Fruit fly (Drosophila melanogaster) whole organism, embryonic: ENCODE data around the gene sob.

Source experiments
- Atf3 ChIP-seq: fragments of 200-800 bp; sonication (Bioruptor generic); optimal IDR thresholded peaks from 3 replicates; lab custom pipeline; 2016; ENCODE audit warnings: missing biosample characterization, missing genetic modification characterization
- B-H1 ChIP-seq: fragments of 200-800 bp; sonication (Bioruptor generic); IDR thresholded peaks from 3 replicates; pipeline ENCODE4 v1.3.6; 2022; ENCODE audit warnings: missing biosample characterization, missing genetic modification characterization
- CG12155 ChIP-seq: fragments of 200-800 bp; sonication (Bioruptor generic); optimal IDR thresholded peaks from 3 replicates; lab custom pipeline; 2016; ENCODE audit warnings: missing biosample characterization, missing genetic modification characterization
- CG12219 ChIP-seq: fragments of 200-800 bp; sonication (Bioruptor generic); optimal IDR thresholded peaks from 3 replicates; lab custom pipeline; 2018; ENCODE audit warnings: missing biosample characterization, mild to moderate bottlenecking, missing genetic modification characterization
- CG13287 ChIP-seq: fragments of 200-800 bp; sonication (Bioruptor generic); IDR thresholded peaks from 2 replicates; pipeline ENCODE4 v1.3.6; 2022; ENCODE audit warnings: missing biosample characterization, missing genetic modification characterization; ENCODE audit not compliant: partially characterized antibody
- CG13296 ChIP-seq: fragments of 200-800 bp; sonication (Bioruptor generic); optimal IDR thresholded peaks from 3 replicates; lab custom pipeline; 2018; ENCODE audit warnings: missing biosample characterization, mild to moderate bottlenecking, missing genetic modification characterization
- CG15011 ChIP-seq: fragments of 200-800 bp; sonication (Bioruptor generic); optimal IDR thresholded peaks from 3 replicates; lab custom pipeline; 2018; ENCODE audit warnings: missing biosample characterization, mild to moderate bottlenecking, missing genetic modification characterization
- CG1529 ChIP-seq: fragments of 200-800 bp; sonication (Bioruptor generic); optimal IDR thresholded peaks from 3 replicates; lab custom pipeline; 2018; ENCODE audit warnings: missing biosample characterization, missing genetic modification characterization
- CG1602 ChIP-seq: fragments of 200-800 bp; sonication (Bioruptor generic); optimal IDR thresholded peaks from 3 replicates; lab custom pipeline; 2016; ENCODE audit warnings: missing biosample characterization, missing genetic modification characterization
- CG16813 ChIP-seq: fragments of 200-800 bp; sonication (Bioruptor generic); IDR thresholded peaks from 3 replicates; pipeline ENCODE4 v1.3.6; 2022; ENCODE audit warnings: missing biosample characterization, missing genetic modification characterization; ENCODE audit not compliant: partially characterized antibody
- CG17385 ChIP-seq: fragments of 200-800 bp; sonication (Bioruptor generic); optimal IDR thresholded peaks from 3 replicates; lab custom pipeline; 2018; ENCODE audit warnings: missing biosample characterization, mild to moderate bottlenecking, missing genetic modification characterization
- CG17568 ChIP-seq: fragments of 200-800 bp; sonication (Bioruptor generic); optimal IDR thresholded peaks from 2 replicates; lab custom pipeline; 2018; ENCODE audit warnings: missing biosample characterization, mild to moderate bottlenecking, missing genetic modification characterization, moderate library complexity
- CG18599 ChIP-seq: fragments of 200-800 bp; sonication (Bioruptor generic); optimal IDR thresholded peaks from 3 replicates; lab custom pipeline; 2017; ENCODE audit warnings: missing biosample characterization, missing genetic modification characterization, mild to moderate bottlenecking, moderate library complexity, missing genetic modification reagents
- CG2712 ChIP-seq: fragments of 200-800 bp; optimal IDR thresholded peaks from 3 replicates; lab custom pipeline; 2019; ENCODE audit warnings: missing biosample characterization, mild to moderate bottlenecking, missing genetic modification characterization, moderate library complexity
- CG3163 ChIP-seq: fragments of 200-800 bp; sonication (Bioruptor generic); optimal IDR thresholded peaks from 3 replicates; lab custom pipeline; 2016; ENCODE audit warnings: missing biosample characterization, missing genetic modification characterization
- CG3407 ChIP-seq: fragments of 200-800 bp; sonication (Bioruptor generic); optimal IDR thresholded peaks from 2 replicates; lab custom pipeline; 2018; ENCODE audit warnings: missing biosample characterization, mild to moderate bottlenecking, missing genetic modification characterization
- CG34422 ChIP-seq: fragments of 200-800 bp; sonication (Bioruptor generic); IDR thresholded peaks from 3 replicates; pipeline ENCODE4 v1.3.6; 2022; ENCODE audit warnings: missing biosample characterization, missing genetic modification characterization
- CG3838 ChIP-seq: fragments of 200-800 bp; sonication (Bioruptor generic); optimal IDR thresholded peaks from 3 replicates; lab custom pipeline; 2016; ENCODE audit warnings: missing biosample characterization, missing genetic modification characterization
- CG43689 ChIP-seq: fragments of 200-800 bp; sonication (Bioruptor generic); IDR thresholded peaks from 2 replicates; pipeline ENCODE4 v1.3.6; 2022; ENCODE audit warnings: missing biosample characterization, missing genetic modification characterization
- CG7271 ChIP-seq: fragments of 200-800 bp; sonication (Bioruptor generic); optimal IDR thresholded peaks from 2 replicates; lab custom pipeline; 2018; ENCODE audit warnings: missing biosample characterization, mild to moderate bottlenecking, missing genetic modification characterization, moderate library complexity
- HLH3B ChIP-seq: fragments of 200-800 bp; sonication (Bioruptor generic); IDR thresholded peaks from 2 replicates; pipeline ENCODE4 v1.3.6; 2022; ENCODE audit warnings: missing biosample characterization, missing genetic modification characterization
- Hey ChIP-seq: fragments of 200-800 bp; sonication (Bioruptor generic); optimal IDR thresholded peaks from 3 replicates; lab custom pipeline; 2018; ENCODE audit warnings: missing biosample characterization, mild to moderate bottlenecking, missing genetic modification characterization
- Jarid2 ChIP-seq: fragments of 200-800 bp; sonication (Bioruptor generic); optimal IDR thresholded peaks from 3 replicates; lab custom pipeline; 2017; ENCODE audit warnings: mild to moderate bottlenecking, missing biosample characterization, missing genetic modification reagents, missing genetic modification characterization
- MTF-1 ChIP-seq: fragments of 200-800 bp; sonication (Bioruptor generic); optimal IDR thresholded peaks from 2 replicates; lab custom pipeline; 2018; ENCODE audit warnings: missing biosample characterization, mild to moderate bottlenecking, missing genetic modification characterization, borderline replicate concordance
- NC2α ChIP-seq: fragments of 200-800 bp; sonication (Bioruptor generic); optimal IDR thresholded peaks from 2 replicates; lab custom pipeline; 2016; ENCODE audit warnings: missing biosample characterization, missing genetic modification characterization
- Oaz ChIP-seq: fragments of 200-800 bp; sonication (Bioruptor generic); IDR thresholded peaks from 2 replicates; pipeline ENCODE4 v1.3.6; 2022; ENCODE audit warnings: missing biosample characterization, missing genetic modification characterization
- abd-A ChIP-seq: fragments of 200-800 bp; sonication (Bioruptor generic); optimal IDR thresholded peaks from 3 replicates; lab custom pipeline; 2019; ENCODE audit warnings: missing biosample characterization, mild to moderate bottlenecking, missing genetic modification characterization, moderate library complexity
- bbx ChIP-seq: fragments of 200-800 bp; sonication (Bioruptor generic); IDR thresholded peaks from 2 replicates; pipeline ENCODE4 v1.3.6; 2022; ENCODE audit warnings: missing biosample characterization, missing genetic modification characterization; ENCODE audit not compliant: partially characterized antibody
- bowl ChIP-seq: fragments of 200-800 bp; sonication (Bioruptor generic); IDR thresholded peaks from 2 replicates; pipeline ENCODE4 v1.3.6; 2022; ENCODE audit warnings: missing biosample characterization, missing genetic modification characterization
- cad ChIP-seq: fragments of >200 bp; optimal IDR thresholded peaks from 2 replicates; lab custom pipeline; 2017; ENCODE audit warnings: missing biosample characterization, missing genetic modification characterization
- cas ChIP-seq: fragments of 200-800 bp; sonication (Bioruptor generic); IDR thresholded peaks from 2 replicates; pipeline ENCODE4 v1.3.6; 2022; ENCODE audit warnings: missing biosample characterization, missing genetic modification characterization
- corto ChIP-seq: fragments of 200-800 bp; sonication (Bioruptor generic); optimal IDR thresholded peaks from 2 replicates; lab custom pipeline; 2016; ENCODE audit warnings: missing biosample characterization, mild to moderate bottlenecking, missing genetic modification characterization, moderate library complexity
- crc ChIP-seq: fragments of 200-800 bp; sonication (Bioruptor generic); optimal IDR thresholded peaks from 2 replicates; lab custom pipeline; 2016; ENCODE audit warnings: missing biosample characterization, missing genetic modification characterization
- crp ChIP-seq, 2 experiments: fragments of 200-800 bp; sonication (Bioruptor generic); optimal IDR thresholded peaks; 2 replicates in 1 of 2; 3 replicates in 1 of 2; lab custom pipeline; 2017; ENCODE audit warnings: missing biosample characterization in 2 of 2, missing genetic modification characterization in 2 of 2, mild to moderate bottlenecking in 1 of 2, moderate library complexity in 1 of 2
- dati ChIP-seq: fragments of 200-800 bp; sonication (Bioruptor generic); IDR thresholded peaks from 2 replicates; pipeline ENCODE4 v1.3.6; 2022; ENCODE audit warnings: missing biosample characterization, missing genetic modification characterization
- fd96Cb ChIP-seq: fragments of 200-800 bp; sonication (Bioruptor generic); optimal IDR thresholded peaks from 2 replicates; lab custom pipeline; 2018; ENCODE audit warnings: missing biosample characterization, mild to moderate bottlenecking, missing genetic modification characterization, moderate library complexity
- fu2 ChIP-seq: fragments of 200-800 bp; sonication (Bioruptor generic); optimal IDR thresholded peaks from 2 replicates; lab custom pipeline; 2016; ENCODE audit warnings: missing biosample characterization, missing genetic modification characterization
- h ChIP-seq: fragments of >200 bp; optimal IDR thresholded peaks from 2 replicates; lab custom pipeline; 2017
- kah ChIP-seq: fragments of 200-800 bp; sonication (Bioruptor generic); optimal IDR thresholded peaks from 2 replicates; lab custom pipeline; 2018; ENCODE audit warnings: missing biosample characterization, mild to moderate bottlenecking, missing genetic modification characterization
- ken ChIP-seq: fragments of 200-800 bp; sonication (Bioruptor generic); IDR thresholded peaks from 3 replicates; pipeline ENCODE4 v1.3.6; 2022; ENCODE audit warnings: missing biosample characterization, missing genetic modification characterization
- lilli ChIP-seq: fragments of 200-800 bp; sonication (Bioruptor generic); optimal IDR thresholded peaks from 3 replicates; lab custom pipeline; 2016; ENCODE audit warnings: missing biosample characterization, missing genetic modification characterization
- luna ChIP-seq: fragments of 200-800 bp; sonication (Bioruptor generic); optimal IDR thresholded peaks from 2 replicates; lab custom pipeline; 2016; ENCODE audit warnings: missing biosample characterization, missing genetic modification characterization
- mirr ChIP-seq: fragments of 200-800 bp; sonication (Bioruptor generic); optimal IDR thresholded peaks from 3 replicates; lab custom pipeline; 2018; ENCODE audit warnings: missing biosample characterization, mild to moderate bottlenecking, missing genetic modification characterization
- nmo ChIP-seq: fragments of 200-800 bp; sonication (Bioruptor generic); optimal IDR thresholded peaks from 2 replicates; lab custom pipeline; 2018; ENCODE audit warnings: missing biosample characterization, mild to moderate bottlenecking, missing genetic modification characterization, moderate library complexity
- sc ChIP-seq, 3 experiments: fragments of >200 bp in 2 of 3; fragments of 200-800 bp in 1 of 3; sonication (Bioruptor generic) in 1 of 3; optimal IDR thresholded peaks; 2 replicates in 2 of 3; 3 replicates in 1 of 3; lab custom pipeline; 2017; ENCODE audit warnings: mild to moderate bottlenecking in 1 of 3, missing biosample characterization in 1 of 3, missing genetic modification characterization in 1 of 3, missing genetic modification reagents in 1 of 3
- tll ChIP-seq, 2 experiments: fragments of 200-800 bp in 1 of 2; fragments of >200 bp in 1 of 2; sonication (Bioruptor generic) in 1 of 2; optimal IDR thresholded peaks; 2 replicates each; lab custom pipeline; 2017 to 2019; ENCODE audit warnings: missing biosample characterization in 2 of 2, missing genetic modification characterization in 2 of 2, mild to moderate bottlenecking in 1 of 2, moderate library complexity in 1 of 2
- trh ChIP-seq: fragments of 200-800 bp; sonication (Bioruptor generic); optimal IDR thresholded peaks from 2 replicates; lab custom pipeline; 2016; ENCODE audit warnings: missing biosample characterization, missing genetic modification characterization
- tx ChIP-seq: fragments of 200-800 bp; sonication (Bioruptor generic); optimal IDR thresholded peaks from 2 replicates; lab custom pipeline; 2016; ENCODE audit warnings: missing biosample characterization, missing genetic modification characterization
- wek ChIP-seq: fragments of 200-800 bp; sonication (Bioruptor generic); optimal IDR thresholded peaks from 3 replicates; lab custom pipeline; 2018; ENCODE audit warnings: missing biosample characterization, mild to moderate bottlenecking, missing genetic modification characterization, moderate library complexity
- z ChIP-seq: fragments of 200-800 bp; sonication (Bioruptor generic); IDR thresholded peaks from 3 replicates; pipeline ENCODE4 v1.3.6; 2022; ENCODE audit warnings: missing biosample characterization, missing genetic modification characterization
- zen2 ChIP-seq: fragments of 200-800 bp; sonication (Bioruptor generic); IDR thresholded peaks from 3 replicates; pipeline ENCODE4 v1.3.6; 2022; ENCODE audit warnings: missing biosample characterization, missing genetic modification characterization; ENCODE audit not compliant: partially characterized antibody

The sob gene

DNA sequence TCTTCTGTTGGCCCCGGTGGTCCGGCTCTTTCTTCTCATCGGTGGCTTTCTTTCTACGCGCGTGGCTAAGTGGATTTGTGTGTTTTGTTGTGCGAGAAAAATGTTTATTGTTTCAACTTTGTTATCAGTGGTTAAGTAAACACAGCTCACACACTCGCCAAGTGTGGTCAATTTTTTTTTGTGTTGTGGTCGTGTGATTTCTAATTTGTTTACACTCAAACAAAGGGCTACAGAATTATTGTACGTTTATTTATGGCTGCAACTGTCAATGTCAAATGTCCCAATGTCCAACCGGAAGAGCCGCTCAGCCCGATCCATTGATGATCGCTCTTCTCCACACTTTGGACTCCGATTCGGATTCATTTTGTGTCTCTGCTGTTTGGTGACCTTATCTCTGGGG, 10.0 kb downstream of the sob start (continued):
- TF ChIP-seq cad (GFP tag; lab: Kevin White, UChicago): no peak
- TF ChIP-seq CG2712: no peak
- TF ChIP-seq Jarid2 (GFP tag; lab: Kevin White, UChicago): peak; percentile 8
- no peak for TF ChIP-seq trh (GFP tag; lab: Kevin White, UChicago)
- no peak for TF ChIP-seq CG1602 (GFP tag; lab: Kevin White, UChicago)
- no peak for TF ChIP-seq Atf3 (GFP tag; lab: Kevin White, UChicago)
- no peak for TF ChIP-seq CG1529 (GFP tag; lab: Kevin White, UChicago)
- no peak for TF ChIP-seq crp (GFP tag; optimal IDR thresholded peaks at IDR 0.05; lab: Kevin White, UChicago)
- TF ChIP-seq bowl (GFP tag; lab: Robert Waterston, UW): no peak
- TF ChIP-seq tll (GFP tag; optimal IDR thresholded peaks at IDR 0.05; lab: Kevin White, UChicago): peak in 1 of 2 experiments; percentile 49
- no peak for TF ChIP-seq wek
- no peak for TF ChIP-seq CG12155 (GFP tag; lab: Kevin White, UChicago)
- TF ChIP-seq CG34422 (GFP tag; lab: Robert Waterston, UW): no peak
- TF ChIP-seq CG17568: peak; percentile 1
- no peak for TF ChIP-seq CG13296 (GFP tag; lab: Kevin White, UChicago)
- TF ChIP-seq fd96Cb (tag; lab: Kevin White, UChicago): no peak
- no peak for TF ChIP-seq CG7271 (tag; lab: Kevin White, UChicago)
- no peak for TF ChIP-seq CG17385 (GFP tag; lab: Kevin White, UChicago)
- no peak for TF ChIP-seq CG3163
- TF ChIP-seq lilli: no peak
- TF ChIP-seq sc (optimal IDR thresholded peaks at IDR 0.05; lab: Kevin White, UChicago): no peak
- no peak for TF ChIP-seq sc (GFP tag; optimal IDR thresholded peaks at IDR 0.05; lab: Kevin White, UChicago)
- no peak for TF ChIP-seq fu2
- no peak for TF ChIP-seq luna
- no peak for TF ChIP-seq zen2
- no peak for TF ChIP-seq crc
- TF ChIP-seq Oaz (GFP tag; lab: Robert Waterston, UW): no peak
- TF ChIP-seq ken (GFP tag; lab: Robert Waterston, UW): no peak
- no peak for TF ChIP-seq CG18599 (GFP tag; lab: Kevin White, UChicago)
- no peak for TF ChIP-seq CG3407
- no peak for TF ChIP-seq Hey (tag; lab: Kevin White, UChicago)
- TF ChIP-seq CG15011 (GFP tag; lab: Kevin White, UChicago): no peak
- no peak for TF ChIP-seq mirr (GFP tag; lab: Kevin White, UChicago)
- TF ChIP-seq tx (GFP tag; lab: Kevin White, UChicago): no peak
- TF ChIP-seq z (GFP tag; lab: Robert Waterston, UW): no peak
- no peak for TF ChIP-seq HLH3B (GFP tag; lab: Robert Waterston, UW)
- TF ChIP-seq h (lab: Kevin White, UChicago): no peak
- TF ChIP-seq CG13287 (GFP tag; lab: Robert Waterston, UW): no peak
- TF ChIP-seq kah (GFP tag; lab: Kevin White, UChicago): no peak
- TF ChIP-seq NC2α (GFP tag; lab: Kevin White, UChicago): no peak
- peak; percentile 7 for TF ChIP-seq MTF-1
- no peak for TF ChIP-seq CG3838 (GFP tag; lab: Kevin White, UChicago)
- no peak for TF ChIP-seq CG43689
- TF ChIP-seq nmo (GFP tag; lab: Kevin White, UChicago): no peak
- TF ChIP-seq bbx (GFP tag; lab: Robert Waterston, UW): no peak
- no peak for TF ChIP-seq CG16813 (GFP tag; lab: Robert Waterston, UW)
- TF ChIP-seq CG12219: no peak
- TF ChIP-seq corto (GFP tag; lab: Kevin White, UChicago): no peak
- no peak for TF ChIP-seq B-H1 (GFP tag; lab: Robert Waterston, UW)
- TF ChIP-seq abd-A (tag; lab: Kevin White, UChicago): no peak
- no peak for TF ChIP-seq dati (GFP tag; lab: Robert Waterston, UW)
- TF ChIP-seq cas: no peak
